Worm (Caenorhabditis elegans): ENCODE measurements around the gene C06B8.3.

DNA sequence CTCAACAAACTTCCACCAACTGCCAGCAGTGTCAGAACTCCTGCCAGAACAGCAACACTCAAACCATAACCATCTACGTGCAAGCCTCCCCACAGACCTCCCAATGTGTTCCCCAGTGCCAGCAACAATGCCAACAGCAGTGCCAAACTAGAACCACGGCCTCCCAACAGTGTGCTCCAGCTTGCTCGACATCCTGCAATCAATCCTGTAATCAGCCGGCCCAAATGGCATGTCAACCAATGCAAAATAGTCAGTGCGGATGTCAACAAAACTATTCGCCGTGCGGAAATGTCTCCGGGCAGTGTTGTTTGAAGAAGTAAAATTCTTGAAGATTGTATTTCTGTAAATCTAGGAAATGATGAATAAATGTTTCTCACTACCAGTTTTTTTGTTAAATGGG, 17.7 kb downstream of the C06B8.3 start:
- TF ChIP-seq nhr-10 (tag; optimal IDR thresholded peaks at IDR 0.05) = no peak
- TF ChIP-seq ama-1 (optimal IDR thresholded peaks at IDR 0.05) = no peak
- no peak for TF ChIP-seq nhr-11 (tag; optimal IDR thresholded peaks at IDR 0.05)
